Fruit fly (Drosophila melanogaster): ENCODE measurements around the gene Npc1a.
A peak's percentile ranks its signal among the peaks of the same experiment; 100 is the strongest.

Gene Npc1a

DNA sequence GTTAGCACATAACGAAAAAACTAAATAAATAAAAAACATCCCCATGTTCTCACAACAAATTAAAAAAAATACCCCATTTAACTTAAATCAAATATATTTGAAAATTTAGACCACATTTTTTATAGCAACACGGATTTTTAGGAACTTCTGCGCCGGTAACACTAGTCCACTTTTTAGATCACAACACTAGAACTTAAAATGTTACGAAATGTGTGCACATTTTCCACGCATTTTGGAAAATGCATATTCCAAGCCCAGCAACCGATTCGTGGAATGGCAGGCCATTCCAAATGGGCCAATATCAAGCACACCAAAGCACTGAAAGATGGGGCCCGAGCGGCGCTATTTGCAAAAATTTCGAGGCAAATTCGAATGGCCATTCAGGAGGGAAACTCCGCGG, 47.7 kb upstream of the Npc1a start, which contains the start of gene CG4957 (continued):
- TF ChIP-seq CG9797 (GFP tag; optimal IDR thresholded peaks at IDR 0.05), result peak; percentile 30
- TF ChIP-seq sd (tag; optimal IDR thresholded peaks at IDR 0.05), result peak; percentile 79
- TF ChIP-seq p53 (GFP tag; optimal IDR thresholded peaks at IDR 0.05), result no peak
- no peak for TF ChIP-seq CG31441 (GFP tag; IDR thresholded peaks at IDR 0.05)
- peak; percentile 30 for TF ChIP-seq stwl (tag; optimal IDR thresholded peaks at IDR 0.05)
- peak; percentile 9 for TF ChIP-seq nerfin-1 (tag; optimal IDR thresholded peaks at IDR 0.05)
- 0 out of 4 replicates have a peak, but pooled peaks have one; percentile 25 for TF ChIP-seq chinmo (GFP tag; IDR thresholded peaks at IDR 0.05; ENCODE audit: partially characterized antibody)
- no peak for TF ChIP-seq Side (GFP tag; optimal IDR thresholded peaks at IDR 0.05)
- TF ChIP-seq CG11093 (GFP tag; IDR thresholded peaks at IDR 0.05), result no peak
- peak in 1 of 2 experiments; percentile 78 for TF ChIP-seq Pdp1 (GFP tag; optimal IDR thresholded peaks at IDR 0.05)
- peak; percentile 14 for TF ChIP-seq Ets97D (GFP tag; optimal IDR thresholded peaks at IDR 0.05)
- 0 out of 3 replicates have a peak, but pooled peaks have one; percentile 14 for TF ChIP-seq CG34224 (GFP tag; IDR thresholded peaks at IDR 0.05; ENCODE audit: partially characterized antibody)
- TF ChIP-seq CG10321 (GFP tag; IDR thresholded peaks at IDR 0.05), result no peak
- TF ChIP-seq Dad (GFP tag; optimal IDR thresholded peaks at IDR 0.05), result no peak
- no peak for TF ChIP-seq CG18599 (GFP tag; optimal IDR thresholded peaks at IDR 0.05)
- TF ChIP-seq ftz-f1 (GFP tag; optimal IDR thresholded peaks at IDR 0.05), result no peak
- TF ChIP-seq bbx (GFP tag; IDR thresholded peaks at IDR 0.05; ENCODE audit: partially characterized antibody), result no peak

DNA sequence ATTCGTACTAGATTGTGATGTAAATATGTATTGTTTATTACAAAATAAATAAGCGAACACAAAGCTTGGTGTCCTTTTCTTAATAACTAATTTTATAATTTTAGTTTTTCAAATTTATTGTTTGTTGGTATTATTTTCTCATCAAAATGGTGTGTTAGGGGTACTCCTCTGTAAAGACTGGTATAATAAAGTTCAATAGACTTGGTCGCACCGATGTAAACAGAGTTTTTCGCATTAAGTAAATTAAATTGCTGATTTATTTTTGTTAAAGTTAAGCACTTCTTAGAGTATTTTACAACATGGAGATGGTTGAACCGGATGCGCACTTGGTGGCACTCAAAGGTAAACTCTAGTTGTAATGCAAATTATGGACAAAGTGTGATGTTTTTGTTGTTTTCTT, 45.5 kb upstream of the Npc1a start, which contains the start of gene CG4953:
Gene CG4953, plus strand, starts transcription at position 193 of the 400 bp plus-strand sequence.
- TF ChIP-seq lmd (GFP tag; IDR thresholded peaks at IDR 0.05), result no peak
- TF ChIP-seq seq (GFP tag; IDR thresholded peaks at IDR 0.05), result no peak
- no peak for TF ChIP-seq HHEX (GFP tag; optimal IDR thresholded peaks at IDR 0.05)
- TF ChIP-seq CG12659 (GFP tag; optimal IDR thresholded peaks at IDR 0.05), result peak; percentile 4
- TF ChIP-seq pfk (GFP tag; optimal IDR thresholded peaks at IDR 0.05), result peak; percentile 22
- no peak for TF ChIP-seq ro (GFP tag; IDR thresholded peaks at IDR 0.05)
- TF ChIP-seq Opbp (GFP tag; IDR thresholded peaks at IDR 0.05; ENCODE audit: partially characterized antibody), result no peak
- TF ChIP-seq Rx (GFP tag; IDR thresholded peaks at IDR 0.05), result no peak
- no peak for TF ChIP-seq pnt (GFP tag; optimal IDR thresholded peaks at IDR 0.05)
- TF ChIP-seq CG7963 (GFP tag; IDR thresholded peaks at IDR 0.05; ENCODE audit: partially characterized antibody), result no peak
- no peak for TF ChIP-seq CG2120 (GFP tag; optimal IDR thresholded peaks at IDR 0.05)
- TF ChIP-seq stwl (tag; optimal IDR thresholded peaks at IDR 0.05), result peak; percentile 32
- TF ChIP-seq da (GFP tag; optimal IDR thresholded peaks at IDR 0.05), result no peak
- no peak for TF ChIP-seq CG9876 (GFP tag; optimal IDR thresholded peaks at IDR 0.05)
- TF ChIP-seq CG32772 (GFP tag; IDR thresholded peaks at IDR 0.05), result no peak
- no peak for TF ChIP-seq Lhr (GFP tag; optimal IDR thresholded peaks at IDR 0.05)
- no peak for TF ChIP-seq CG2202 (tag; optimal IDR thresholded peaks at IDR 0.05)
- TF ChIP-seq tio (GFP tag; optimal IDR thresholded peaks at IDR 0.05), result no peak
- TF ChIP-seq Drgx (GFP tag; IDR thresholded peaks at IDR 0.05), result no peak
- peak; percentile 66 for TF ChIP-seq MBD-R2 (GFP tag; IDR thresholded peaks at IDR 0.05)
- no peak for TF ChIP-seq CG4730 (GFP tag; IDR thresholded peaks at IDR 0.05)
- TF ChIP-seq E2f2 (GFP tag; IDR thresholded peaks at IDR 0.05), result peak; percentile 26; the same call in 1 of the 2 replicates
- TF ChIP-seq CG1603 (tag; optimal IDR thresholded peaks at IDR 0.05), result peak; percentile 3
- no peak for TF ChIP-seq CG9932 (GFP tag; IDR thresholded peaks at IDR 0.05)
- TF ChIP-seq H2.0 (GFP tag; IDR thresholded peaks at IDR 0.05), result no peak
- TF ChIP-seq Hsf (GFP tag; optimal IDR thresholded peaks at IDR 0.05), result no peak
- no peak for TF ChIP-seq Tbp (GFP tag; optimal IDR thresholded peaks at IDR 0.05)
- no peak for TF ChIP-seq CG4854 (GFP tag; optimal IDR thresholded peaks at IDR 0.05)
- TF ChIP-seq bcd (GFP tag; optimal IDR thresholded peaks at IDR 0.05), result no peak
- no peak for TF ChIP-seq ci (GFP tag; IDR thresholded peaks at IDR 0.05)
- TF ChIP-seq Optix (GFP tag; IDR thresholded peaks at IDR 0.05), result no peak
- TF ChIP-seq CG12104 (GFP tag; optimal IDR thresholded peaks at IDR 0.05), result no peak
- no peak for TF ChIP-seq cg (GFP tag; optimal IDR thresholded peaks at IDR 0.05)
- TF ChIP-seq Dp (GFP tag; optimal IDR thresholded peaks at IDR 0.05), result peak; percentile 14
- TF ChIP-seq gfzf (GFP tag; optimal IDR thresholded peaks at IDR 0.05), result peak; percentile 67
